Worm (Caenorhabditis elegans): ENCODE measurements around the gene Y105C5B.18.

- TF ChIP-seq ceh-82 (tag; optimal IDR thresholded peaks at IDR 0.05) (no peak), ztf-11 (tag; optimal IDR thresholded peaks at IDR 0.05) (no peak), unc-86 (tag; optimal IDR thresholded peaks at IDR 0.05) (no peak), unc-62 (GFP tag; optimal IDR thresholded peaks at IDR 0.05) (no peak), nhr-12 (tag; optimal IDR thresholded peaks at IDR 0.05) (no peak), fos-1 (tag; optimal IDR thresholded peaks at IDR 0.05) (no peak), lin-14 (GFP tag; optimal IDR thresholded peaks at IDR 0.05) (no peak), elt-3 (tag; optimal IDR thresholded peaks at IDR 0.05) (no peak), lin-15B (tag; optimal IDR thresholded peaks at IDR 0.05) (no peak), ets-5 (GFP tag; IDR thresholded peaks at IDR 0.05) (no peak), nhr-237 (tag; optimal IDR thresholded peaks at IDR 0.05) (no peak)
Observed at ce11 chrIV:15955349-15955748, 9.1 kb upstream of the Y105C5B.18 start.

Measured in whole organism, L1 larva.